Fruit fly (Drosophila melanogaster): ENCODE measurements around the gene tHMG1.
A peak's percentile ranks its signal among the peaks of the same experiment; 100 is the strongest.

DNA sequence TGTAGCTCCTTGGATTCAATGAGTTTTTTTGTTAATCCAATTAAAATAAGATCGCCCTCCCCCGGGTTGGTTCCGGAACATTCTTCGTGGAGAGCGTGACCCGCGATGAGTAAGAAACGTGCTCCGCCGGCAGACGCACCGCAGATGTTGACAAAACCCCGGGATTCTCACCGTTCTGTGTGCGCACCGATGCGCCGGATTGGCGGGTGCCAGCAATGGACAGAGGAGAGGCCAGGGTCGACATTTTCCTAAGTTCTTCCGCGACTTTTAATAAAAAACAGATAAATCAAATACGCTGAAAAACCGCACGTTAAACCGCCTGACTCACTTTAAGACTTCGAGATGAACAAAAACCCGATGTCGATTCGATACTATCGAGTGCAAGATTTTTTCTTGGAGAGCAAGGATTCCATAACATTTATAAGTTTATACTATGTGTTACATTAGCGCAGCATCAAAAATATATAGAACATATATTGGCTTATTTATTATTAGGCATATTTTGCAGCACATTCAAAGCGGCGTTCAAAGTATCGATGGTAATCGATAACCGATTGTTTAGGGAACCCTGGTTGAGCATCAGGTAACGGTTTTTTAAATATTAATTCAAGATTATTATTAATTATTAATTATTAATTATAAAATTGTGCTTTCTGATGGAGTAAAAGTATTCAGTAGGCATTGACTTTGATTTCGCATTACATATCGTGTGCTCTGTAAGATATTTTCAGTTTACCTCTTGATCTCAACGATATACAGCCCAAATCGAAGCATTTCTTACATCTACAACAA is at the start of gene tHMG1, which contains the start of gene CCT1:
- TF ChIP-seq OdsH (GFP tag; optimal IDR thresholded peaks at IDR 0.05) (no peak), ey (GFP tag; optimal IDR thresholded peaks at IDR 0.05) (no peak), br (GFP tag; optimal IDR thresholded peaks at IDR 0.05) (no peak), h (GFP tag; optimal IDR thresholded peaks at IDR 0.05) (peak; percentile 32), jim (GFP tag; optimal IDR thresholded peaks at IDR 0.05) (no peak), woc (GFP tag; optimal IDR thresholded peaks at IDR 0.05) (no peak), pan (optimal IDR thresholded peaks at IDR 0.05) (no peak)
